Worm (Caenorhabditis elegans): Measurements from ENCODE around the gene D1005.10.

DNA sequence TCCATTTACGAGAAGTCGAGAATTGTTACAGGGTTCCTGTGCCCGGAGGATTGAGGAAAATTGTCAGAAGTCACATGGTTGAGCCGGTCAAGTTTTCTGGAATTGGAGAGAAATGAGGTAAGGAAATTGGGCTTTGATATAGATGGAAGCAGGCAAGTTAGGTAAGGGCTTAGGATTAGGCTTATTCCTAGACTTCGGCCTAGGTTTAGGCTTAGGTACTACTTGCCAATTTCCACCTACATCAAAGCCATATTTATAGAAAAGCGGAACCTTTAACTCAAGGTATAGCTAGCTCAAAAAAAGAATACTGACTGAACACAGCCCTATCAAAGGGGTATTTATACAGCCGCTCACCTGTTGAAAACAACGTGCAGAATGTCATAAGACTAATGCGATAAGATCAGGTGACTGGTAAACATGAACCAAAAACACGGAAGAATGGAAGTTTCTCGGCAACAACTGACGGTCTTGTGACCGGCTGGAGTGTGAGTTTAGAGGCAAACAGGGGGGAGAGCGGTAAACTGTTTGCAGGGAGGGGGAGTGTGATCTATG is 18.6 kb upstream of the D1005.10 start:
- TF ChIP-seq tab-1 (GFP tag; IDR thresholded peaks at IDR 0.05) (no peak), flt-1 (GFP tag; IDR thresholded peaks at IDR 0.05) (no peak)

Measured in whole organism, midembryonic.